Worm (Caenorhabditis elegans) whole organism, early embryonic: Measurements from ENCODE around the gene R10E4.7.

Experiments used
- aly-1 ChIP-seq: sonication (generic microtip); optimal IDR thresholded peaks from 2 replicates; lab custom pipeline; 2016; ENCODE audit warnings: missing genetic modification characterization, missing compliant biosample characterization
- ama-1 ChIP-seq: fragments of 150-350 bp; optimal IDR thresholded peaks from 2 replicates; lab custom pipeline; 2014
- ets-7 ChIP-seq: sonication (generic microtip); optimal IDR thresholded peaks from 2 replicates; lab custom pipeline; 2016; ENCODE audit warnings: missing genotype, missing genetic modification characterization, missing compliant biosample characterization
- hmbx-1 ChIP-seq: sonication (generic microtip); optimal IDR thresholded peaks from 2 replicates; lab custom pipeline; 2016; ENCODE audit warnings: mild to moderate bottlenecking, missing genetic modification characterization, missing compliant biosample characterization
- scrt-1 ChIP-seq: fragments of 200-800 bp; sonication (Bioruptor generic); IDR thresholded peaks from 2 replicates; pipeline ENCODE4 v1.3.6; 2022; ENCODE audit warnings: missing genetic modification characterization, missing compliant biosample characterization
- tbx-11 ChIP-seq: fragments of 200-800 bp; sonication (Bioruptor generic); IDR thresholded peaks from 2 replicates; pipeline ENCODE4 v1.3.6; 2022; ENCODE audit warnings: missing genetic modification characterization, missing compliant biosample characterization

DNA sequence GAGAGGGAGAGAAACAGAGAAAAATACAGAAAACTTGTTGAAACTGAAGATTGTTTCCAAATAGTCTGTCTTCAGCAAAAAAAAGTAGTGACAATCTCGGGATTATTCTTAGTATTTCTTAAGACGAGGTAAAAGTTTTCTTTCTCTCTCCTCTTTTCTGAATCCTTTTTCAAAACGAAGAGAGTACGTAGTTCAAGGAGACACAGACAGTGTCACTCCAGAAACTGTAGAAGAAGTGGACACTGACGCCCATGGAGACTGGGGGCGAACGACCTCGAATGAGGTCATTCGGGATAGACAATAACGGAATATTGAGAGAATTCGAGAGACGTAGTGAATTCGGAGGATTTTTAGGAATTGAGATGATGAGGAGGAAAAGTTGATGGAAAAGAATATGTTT, 36.4 kb downstream of the R10E4.7 start, which contains the start of gene gly-6:
- TF ChIP-seq ama-1 (lab: Kevin White, UChicago) (no peak), tbx-11 (GFP tag; lab: Robert Waterston, UW) (no peak), aly-1 (tag; lab: Kevin White, UChicago) (no peak), ets-7 (tag; lab: Kevin White, UChicago) (no peak), scrt-1 (GFP tag; lab: Robert Waterston, UW) (no peak), hmbx-1 (tag; lab: Kevin White, UChicago) (no peak)
